Worm (Caenorhabditis elegans) whole organism, early embryonic: ENCODE data around the gene btb-5.
A peak's percentile ranks its signal among the peaks of the same experiment; 100 is the strongest.

Source experiments
- B0310.2 ChIP-seq: sonication (generic microtip); optimal IDR thresholded peaks from 2 replicates; lab custom pipeline; 2016; ENCODE audit warnings: mild to moderate bottlenecking, missing genetic modification characterization, missing compliant biosample characterization
- F13C5.2 ChIP-seq: sonication (generic microtip); optimal IDR thresholded peaks from 2 replicates; lab custom pipeline; 2017; ENCODE audit warnings: mild to moderate bottlenecking, missing genetic modification characterization, inconsistent platforms, missing compliant biosample characterization
- aly-1 ChIP-seq: sonication (generic microtip); optimal IDR thresholded peaks from 2 replicates; lab custom pipeline; 2016; ENCODE audit warnings: missing genetic modification characterization, missing compliant biosample characterization
- ama-1 ChIP-seq: fragments of 150-350 bp; optimal IDR thresholded peaks from 2 replicates; lab custom pipeline; 2014
- ceh-13 ChIP-seq: fragments of 200-800 bp; sonication (Bioruptor generic); optimal IDR thresholded peaks from 2 replicates; lab custom pipeline; 2018; ENCODE audit warnings: mild to moderate bottlenecking, missing genetic modification characterization, missing compliant biosample characterization
- ceh-36 ChIP-seq: sonication (generic microtip); optimal IDR thresholded peaks from 2 replicates; lab custom pipeline; 2016; ENCODE audit warnings: missing genetic modification characterization, inconsistent platforms, missing compliant biosample characterization
- ets-7 ChIP-seq: sonication (generic microtip); optimal IDR thresholded peaks from 2 replicates; lab custom pipeline; 2016; ENCODE audit warnings: missing genotype, missing genetic modification characterization, missing compliant biosample characterization
- flt-1 ChIP-seq: fragments of 200-800 bp; sonication (Bioruptor generic); IDR thresholded peaks from 2 replicates; pipeline ENCODE4 v1.3.6; 2022; ENCODE audit warnings: missing genetic modification characterization, missing compliant biosample characterization
- hmbx-1 ChIP-seq: sonication (generic microtip); optimal IDR thresholded peaks from 2 replicates; lab custom pipeline; 2016; ENCODE audit warnings: mild to moderate bottlenecking, missing genetic modification characterization, missing compliant biosample characterization
- hmg-4 ChIP-seq: fragments of 200-800 bp; sonication (Bioruptor generic); optimal IDR thresholded peaks from 2 replicates; lab custom pipeline; 2018; ENCODE audit warnings: mild to moderate bottlenecking, missing genetic modification characterization, missing compliant biosample characterization
- hnd-1 ChIP-seq: sonication (generic microtip); optimal IDR thresholded peaks from 2 replicates; lab custom pipeline; 2016; ENCODE audit warnings: missing genetic modification characterization, missing compliant biosample characterization
- pes-1 ChIP-seq: fragments of 200-800 bp; sonication (Bioruptor generic); IDR thresholded peaks from 2 replicates; pipeline ENCODE4 v1.3.6; 2022; ENCODE audit warnings: missing genetic modification reagents, missing genetic modification characterization, missing compliant biosample characterization
- scrt-1 ChIP-seq: fragments of 200-800 bp; sonication (Bioruptor generic); IDR thresholded peaks from 2 replicates; pipeline ENCODE4 v1.3.6; 2022; ENCODE audit warnings: missing genetic modification characterization, missing compliant biosample characterization
- sea-1 ChIP-seq: fragments of 200-800 bp; sonication (Bioruptor generic); conservative IDR thresholded peaks from 2 replicates; pipeline ENCODE4 v1.3.6; 2022; ENCODE audit warnings: missing genetic modification characterization, missing compliant biosample characterization
- tbx-11 ChIP-seq: fragments of 200-800 bp; sonication (Bioruptor generic); IDR thresholded peaks from 2 replicates; pipeline ENCODE4 v1.3.6; 2022; ENCODE audit warnings: missing genetic modification characterization, missing compliant biosample characterization
- tbx-37 ChIP-seq: fragments of 200-800 bp; sonication (Bioruptor generic); conservative IDR thresholded peaks from 2 replicates; pipeline ENCODE4 v1.3.6; 2022; ENCODE audit warnings: missing genetic modification reagents, missing genetic modification characterization, missing compliant biosample characterization
- tra-4 ChIP-seq: sonication (generic microtip); optimal IDR thresholded peaks from 2 replicates; lab custom pipeline; 2017; ENCODE audit warnings: missing genetic modification characterization, missing compliant biosample characterization

The btb-5 gene

ce11 chrIII:28841-29240 lies 32.1 kb downstream of the btb-5 start:
- TF ChIP-seq ceh-13 (GFP tag; lab: Kevin White, UChicago) (no peak), flt-1 (GFP tag; lab: Robert Waterston, UW) (no peak), scrt-1 (GFP tag; lab: Robert Waterston, UW) (no peak), ceh-36 (tag; lab: Kevin White, UChicago) (no peak), hmbx-1 (tag; lab: Kevin White, UChicago) (no peak), tbx-37 (GFP tag; lab: Robert Waterston, UW) (no peak), tra-4 (tag; lab: Kevin White, UChicago) (no peak), aly-1 (tag; lab: Kevin White, UChicago) (no peak), sea-1 (GFP tag; lab: Robert Waterston, UW) (no peak), tbx-11 (no peak)

ce11 chrIII:27341-27947 lies 33.5 kb downstream of the btb-5 start:
- no peak for TF ChIP-seq ama-1 (lab: Kevin White, UChicago)
- TF ChIP-seq ets-7 (tag; lab: Kevin White, UChicago), result no peak
- TF ChIP-seq pes-1 (GFP tag; lab: Robert Waterston, UW), result no peak
- TF ChIP-seq hmbx-1 (tag; lab: Kevin White, UChicago), result no peak
- TF ChIP-seq tbx-11, result no peak
- no peak for TF ChIP-seq F13C5.2 (tag; lab: Kevin White, UChicago)
- TF ChIP-seq ceh-13 (GFP tag; lab: Kevin White, UChicago), result no peak

ce11 chrIII:25582-25996 lies 35.4 kb downstream of the btb-5 start:
- TF ChIP-seq B0310.2 (tag; lab: Kevin White, UChicago), result no peak
- TF ChIP-seq F13C5.2 (tag; lab: Kevin White, UChicago), result no peak
- TF ChIP-seq tbx-37 (GFP tag; lab: Robert Waterston, UW), result no peak
- TF ChIP-seq pes-1 (GFP tag; lab: Robert Waterston, UW), result no peak
- peak; percentile 41 for TF ChIP-seq hmg-4 (GFP tag; lab: Kevin White, UChicago)

- TF ChIP-seq tra-4 (tag; lab: Kevin White, UChicago) (no peak), hmbx-1 (tag; lab: Kevin White, UChicago) (no peak), ceh-13 (GFP tag; lab: Kevin White, UChicago) (no peak), hmg-4 (GFP tag; lab: Kevin White, UChicago) (no peak), F13C5.2 (tag; lab: Kevin White, UChicago) (no peak), ama-1 (lab: Kevin White, UChicago) (no peak), aly-1 (tag; lab: Kevin White, UChicago) (no peak), hnd-1 (tag; lab: Kevin White, UChicago) (no peak), tbx-11 (no peak), tbx-37 (GFP tag; lab: Robert Waterston, UW) (no peak), flt-1 (GFP tag; lab: Robert Waterston, UW) (no peak)
Measured at ce11 chrIII:23862-24261, 37.1 kb downstream of the btb-5 start, which contains the start of gene H10E21.5. H10E21.5 (minus strand) TSS chrIII:23962.

- no peak for TF ChIP-seq ceh-13 (GFP tag; lab: Kevin White, UChicago)
- TF ChIP-seq F13C5.2 (tag; lab: Kevin White, UChicago), result no peak
- TF ChIP-seq aly-1 (tag; lab: Kevin White, UChicago), result no peak
- no peak for TF ChIP-seq hnd-1 (tag; lab: Kevin White, UChicago)
- TF ChIP-seq ama-1 (lab: Kevin White, UChicago), result no peak
- no peak for TF ChIP-seq pes-1 (GFP tag; lab: Robert Waterston, UW)
- TF ChIP-seq tra-4 (tag; lab: Kevin White, UChicago), result no peak
- no peak for TF ChIP-seq ceh-36 (tag; lab: Kevin White, UChicago)
- TF ChIP-seq sea-1 (GFP tag; lab: Robert Waterston, UW), result no peak
- TF ChIP-seq B0310.2 (tag; lab: Kevin White, UChicago), result no peak
- no peak for TF ChIP-seq tbx-11
- TF ChIP-seq ets-7 (tag; lab: Kevin White, UChicago), result no peak
Measured at ce11 chrIII:21276-21675, 39.7 kb downstream of the btb-5 start.

ce11 chrIII:19509-19908 lies 41.4 kb downstream of the btb-5 start, which contains the start of gene H10E21.4:
H10E21.4 (minus strand) TSS chrIII:19675.
- no peak for TF ChIP-seq aly-1 (tag; lab: Kevin White, UChicago)
- TF ChIP-seq B0310.2 (tag; lab: Kevin White, UChicago), result no peak
- TF ChIP-seq F13C5.2 (tag; lab: Kevin White, UChicago), result no peak
- TF ChIP-seq ama-1 (lab: Kevin White, UChicago), result no peak
- no peak for TF ChIP-seq ets-7 (tag; lab: Kevin White, UChicago)
- no peak for TF ChIP-seq flt-1 (GFP tag; lab: Robert Waterston, UW)
- TF ChIP-seq hnd-1 (tag; lab: Kevin White, UChicago), result no peak
- no peak for TF ChIP-seq pes-1 (GFP tag; lab: Robert Waterston, UW)
- no peak for TF ChIP-seq ceh-13 (GFP tag; lab: Kevin White, UChicago)
- no peak for TF ChIP-seq hmg-4 (GFP tag; lab: Kevin White, UChicago)
- TF ChIP-seq hmbx-1 (tag; lab: Kevin White, UChicago), result no peak
- no peak for TF ChIP-seq tbx-37 (GFP tag; lab: Robert Waterston, UW)
- no peak for TF ChIP-seq ceh-36 (tag; lab: Kevin White, UChicago)
- no peak for TF ChIP-seq scrt-1 (GFP tag; lab: Robert Waterston, UW)
- TF ChIP-seq tra-4 (tag; lab: Kevin White, UChicago), result no peak

ce11 chrIII:17558-17957 lies 43.4 kb downstream of the btb-5 start:
- TF ChIP-seq B0310.2 (tag; lab: Kevin White, UChicago), result no peak
- no peak for TF ChIP-seq hnd-1 (tag; lab: Kevin White, UChicago)
- no peak for TF ChIP-seq tra-4 (tag; lab: Kevin White, UChicago)
- no peak for TF ChIP-seq tbx-37 (GFP tag; lab: Robert Waterston, UW)
- no peak for TF ChIP-seq ama-1 (lab: Kevin White, UChicago)
- no peak for TF ChIP-seq flt-1 (GFP tag; lab: Robert Waterston, UW)
- no peak for TF ChIP-seq sea-1 (GFP tag; lab: Robert Waterston, UW)
- no peak for TF ChIP-seq tbx-11
- no peak for TF ChIP-seq aly-1 (tag; lab: Kevin White, UChicago)
- TF ChIP-seq ceh-36 (tag; lab: Kevin White, UChicago), result no peak
- no peak for TF ChIP-seq ets-7 (tag; lab: Kevin White, UChicago)
- TF ChIP-seq F13C5.2 (tag; lab: Kevin White, UChicago), result no peak
- TF ChIP-seq hmbx-1 (tag; lab: Kevin White, UChicago), result no peak
- no peak for TF ChIP-seq ceh-13 (GFP tag; lab: Kevin White, UChicago)
- TF ChIP-seq pes-1 (GFP tag; lab: Robert Waterston, UW), result no peak
